Fruit fly (Drosophila melanogaster): ENCODE results near the gene CG6287.

The CG6287 gene

dm6 chr2L:11130151-11131008, 25.1 kb downstream of the CG6287 start, which contains the start of the genes RfC38 and CG4751:
TSS of gene RfC38 (minus strand) at chr2L:11130645.
TSS of gene CG4751 (plus strand) at chr2L:11130737.
- TF ChIP-seq CG4496 (GFP tag; IDR thresholded peaks at IDR 0.05), result no peak
- no peak for TF ChIP-seq CG34367 (tag; optimal IDR thresholded peaks at IDR 0.05)
- TF ChIP-seq CG17806 (tag; optimal IDR thresholded peaks at IDR 0.05), result no peak
- no peak for TF ChIP-seq CG32121 (GFP tag; IDR thresholded peaks at IDR 0.05)
- no peak for TF ChIP-seq gl (tag; optimal IDR thresholded peaks at IDR 0.05)
- TF ChIP-seq CG8159 (tag; optimal IDR thresholded peaks at IDR 0.05), result no peak
- TF ChIP-seq fd96Ca (GFP tag; IDR thresholded peaks at IDR 0.05), result no peak

- TF ChIP-seq CG13204 (GFP tag; optimal IDR thresholded peaks at IDR 0.05) (no peak), CG4496 (GFP tag; IDR thresholded peaks at IDR 0.05) (peak; percentile 77), Ets98B (GFP tag; IDR thresholded peaks at IDR 0.05) (peak; percentile 64; the same call in 1 of the 2 replicates), CG34367 (tag; optimal IDR thresholded peaks at IDR 0.05) (peak; percentile 44), CG15710 (tag; optimal IDR thresholded peaks at IDR 0.05) (peak; percentile 62), CG8159 (tag; optimal IDR thresholded peaks at IDR 0.05) (no peak), fd96Ca (GFP tag; IDR thresholded peaks at IDR 0.05) (peak; percentile 72; the same call in 2 of the 3 replicates), CG32121 (GFP tag; IDR thresholded peaks at IDR 0.05) (peak; percentile 70), rn (GFP tag; IDR thresholded peaks at IDR 0.05) (0 out of 2 replicates have a peak, but pooled peaks have one; percentile 12), CG12605 (GFP tag; IDR thresholded peaks at IDR 0.05) (no peak), Snoo (tag; optimal IDR thresholded peaks at IDR 0.05) (peak; percentile 69), CG9948 (tag; optimal IDR thresholded peaks at IDR 0.05) (peak; percentile 37)
Measured at dm6 chr2L:11123499-11123898, 32.0 kb downstream of the CG6287 start, which contains the start of the genes Csl4 and Nup160. TSS of gene Csl4 (minus strand) at chr2L:11123567. TSS of gene Nup160 (plus strand) at chr2L:11123777.

- no peak for TF ChIP-seq Snoo (tag; optimal IDR thresholded peaks at IDR 0.05)
- TF ChIP-seq fd96Ca (GFP tag; IDR thresholded peaks at IDR 0.05), result no peak
- no peak for TF ChIP-seq Pif1B (GFP tag; optimal IDR thresholded peaks at IDR 0.05)
- TF ChIP-seq CG15710 (tag; optimal IDR thresholded peaks at IDR 0.05), result no peak
- no peak for TF ChIP-seq EcR (GFP tag; optimal IDR thresholded peaks at IDR 0.05)
- no peak for TF ChIP-seq Ets98B (GFP tag; IDR thresholded peaks at IDR 0.05)
- TF ChIP-seq CG13204 (GFP tag; optimal IDR thresholded peaks at IDR 0.05), result no peak
- no peak for TF ChIP-seq CG9948 (tag; optimal IDR thresholded peaks at IDR 0.05)
- no peak for TF ChIP-seq CG12605 (GFP tag; IDR thresholded peaks at IDR 0.05)
- no peak for TF ChIP-seq CG14655 (GFP tag; optimal IDR thresholded peaks at IDR 0.05)
- no peak for TF ChIP-seq CG34367 (tag; optimal IDR thresholded peaks at IDR 0.05)
- no peak for TF ChIP-seq CG8159 (tag; optimal IDR thresholded peaks at IDR 0.05)
- TF ChIP-seq CG32121 (GFP tag; IDR thresholded peaks at IDR 0.05), result no peak
- TF ChIP-seq Pif1A (GFP tag; optimal IDR thresholded peaks at IDR 0.05), result no peak
- no peak for TF ChIP-seq gl (tag; optimal IDR thresholded peaks at IDR 0.05)
- TF ChIP-seq D1 (tag; optimal IDR thresholded peaks at IDR 0.05), result no peak
- TF ChIP-seq CG8301 (tag; optimal IDR thresholded peaks at IDR 0.05), result no peak
- TF ChIP-seq CG4496 (GFP tag; IDR thresholded peaks at IDR 0.05), result no peak
- no peak for TF ChIP-seq CG10348 (GFP tag; IDR thresholded peaks at IDR 0.05)
Measured at dm6 chr2L:11121614-11122013, 33.9 kb downstream of the CG6287 start, which contains the start of gene Dnaaf4. TSS of gene Dnaaf4 (minus strand) at chr2L:11121714.

- TF ChIP-seq CG12605 (GFP tag; IDR thresholded peaks at IDR 0.05), result no peak
- no peak for TF ChIP-seq CG9948 (tag; optimal IDR thresholded peaks at IDR 0.05)
- no peak for TF ChIP-seq CG8159 (tag; optimal IDR thresholded peaks at IDR 0.05)
- no peak for TF ChIP-seq Ets98B (GFP tag; IDR thresholded peaks at IDR 0.05)
- TF ChIP-seq CG10348 (GFP tag; IDR thresholded peaks at IDR 0.05), result no peak
- no peak for TF ChIP-seq CG13204 (GFP tag; optimal IDR thresholded peaks at IDR 0.05)
Measured at dm6 chr2L:11119966-11120517, 35.5 kb downstream of the CG6287 start, which contains the start of gene CG6230. TSS of gene CG6230 (minus strand) at chr2L:11120319.

- TF ChIP-seq CG4496 (GFP tag; IDR thresholded peaks at IDR 0.05) (no peak), CG10348 (GFP tag; IDR thresholded peaks at IDR 0.05) (no peak), CG8301 (tag; optimal IDR thresholded peaks at IDR 0.05) (no peak), CG9948 (tag; optimal IDR thresholded peaks at IDR 0.05) (no peak), CG15710 (tag; optimal IDR thresholded peaks at IDR 0.05) (no peak), Ets98B (GFP tag; IDR thresholded peaks at IDR 0.05) (no peak), Pif1A (GFP tag; optimal IDR thresholded peaks at IDR 0.05) (no peak), gl (tag; optimal IDR thresholded peaks at IDR 0.05) (no peak)
Measured at dm6 chr2L:11113714-11114113, 41.8 kb downstream of the CG6287 start, which contains the start of gene Gr32a. TSS of gene Gr32a (plus strand) at chr2L:11114014.

dm6 chr2L:11113011-11113528, 42.5 kb downstream of the CG6287 start, which contains the start of gene Idua:
TSS of gene Idua (minus strand) at chr2L:11113061.
- TF ChIP-seq EcR (GFP tag; optimal IDR thresholded peaks at IDR 0.05) (no peak), CG13204 (GFP tag; optimal IDR thresholded peaks at IDR 0.05) (no peak), CG15710 (tag; optimal IDR thresholded peaks at IDR 0.05) (peak; percentile 83), D1 (tag; optimal IDR thresholded peaks at IDR 0.05) (no peak), CG32121 (GFP tag; IDR thresholded peaks at IDR 0.05) (peak; percentile 67; the same call in 1 of the 2 replicates), CG34367 (tag; optimal IDR thresholded peaks at IDR 0.05) (peak; percentile 63), CG9948 (tag; optimal IDR thresholded peaks at IDR 0.05) (peak; percentile 71), Ets98B (GFP tag; IDR thresholded peaks at IDR 0.05) (no peak; the same call in 1 of the 2 replicates), CG12605 (GFP tag; IDR thresholded peaks at IDR 0.05) (no peak; the same call in 1 of the 2 replicates), Pif1B (GFP tag; optimal IDR thresholded peaks at IDR 0.05) (no peak), Snoo (tag; optimal IDR thresholded peaks at IDR 0.05) (peak; percentile 70), rn (GFP tag; IDR thresholded peaks at IDR 0.05) (no peak), CG8301 (tag; optimal IDR thresholded peaks at IDR 0.05) (no peak), Pif1A (GFP tag; optimal IDR thresholded peaks at IDR 0.05) (no peak), CG14655 (GFP tag; optimal IDR thresholded peaks at IDR 0.05) (no peak), CG8159 (tag; optimal IDR thresholded peaks at IDR 0.05) (peak; percentile 75), gl (tag; optimal IDR thresholded peaks at IDR 0.05) (peak; percentile 18), CG10348 (GFP tag; IDR thresholded peaks at IDR 0.05) (no peak), CG17806 (tag; optimal IDR thresholded peaks at IDR 0.05) (peak; percentile 55), CG4496 (GFP tag; IDR thresholded peaks at IDR 0.05) (0 out of 3 replicates have a peak, but pooled peaks have one; percentile 29), fd96Ca (GFP tag; IDR thresholded peaks at IDR 0.05) (0 out of 3 replicates have a peak, but pooled peaks have one; percentile 30)
